Worm (Caenorhabditis elegans): ENCODE measurements around the gene puf-6.

The puf-6 gene

DNA sequence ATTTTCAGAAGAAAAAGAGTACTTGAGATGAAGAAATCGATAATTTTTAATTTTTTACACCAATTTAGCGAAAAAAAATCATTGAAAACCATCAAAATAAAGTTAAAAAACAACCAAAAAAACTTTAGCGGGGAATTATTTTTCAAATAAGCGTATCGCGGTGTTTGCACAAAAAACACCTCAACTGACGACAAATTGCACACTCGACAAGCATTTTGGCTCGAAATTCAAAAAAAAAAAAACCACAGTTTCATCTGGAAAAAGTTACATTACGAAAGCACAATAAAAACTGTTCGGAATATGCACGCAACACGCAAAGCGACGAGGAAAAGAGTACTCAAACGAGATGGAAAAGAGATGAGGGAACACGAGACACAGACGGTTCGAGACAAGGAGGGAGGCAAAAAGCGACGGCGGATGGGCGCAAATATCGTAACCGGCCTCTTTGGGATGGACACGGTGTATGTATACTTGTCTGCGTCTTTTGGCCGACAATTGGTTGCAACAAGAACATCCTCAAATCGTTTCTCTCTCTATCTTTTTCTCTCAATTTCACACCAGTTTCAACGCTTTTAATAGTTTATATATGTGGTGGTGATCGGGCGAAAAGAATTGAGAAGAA lies 12.6 kb downstream of the puf-6 start:
- TF ChIP-seq hmg-1.1 (GFP tag; IDR thresholded peaks at IDR 0.05) (peak; percentile 35; the same call in 1 of the 2 replicates), sdz-12 (GFP tag; optimal IDR thresholded peaks at IDR 0.05) (no peak), nhr-102 (tag; optimal IDR thresholded peaks at IDR 0.05) (no peak), lin-38 (GFP tag; IDR thresholded peaks at IDR 0.05) (peak; percentile 27; the same call in 1 of the 2 replicates), lsy-2 (tag; optimal IDR thresholded peaks at IDR 0.05) (peak in 1 of 2 experiments; percentile 61), aha-1 (tag) (peak; percentile 16), mxl-3 (GFP tag; optimal IDR thresholded peaks at IDR 0.05) (peak; percentile 83), pha-4 (GFP tag; IDR thresholded peaks at IDR 0.05) (no peak), pha-4 (tag; optimal IDR thresholded peaks at IDR 0.05) (no peak), unc-62 (GFP tag; optimal IDR thresholded peaks at IDR 0.05 in 1 of 2) (peak in 1 of 2 experiments; percentile 21), unc-62 (tag; optimal IDR thresholded peaks at IDR 0.05) (no peak), daf-19 (GFP tag; conservative IDR thresholded peaks at IDR 0.05) (no peak), ama-1 (optimal IDR thresholded peaks at IDR 0.05) (no peak), daf-16 (GFP tag; optimal IDR thresholded peaks at IDR 0.05) (no peak), daf-16 (tag; optimal IDR thresholded peaks at IDR 0.05) (peak; percentile 3), ceh-44 (GFP tag; IDR thresholded peaks at IDR 0.05) (no peak), rbr-2 (tag; optimal IDR thresholded peaks at IDR 0.05) (peak; percentile 55), nhr-6 (tag; optimal IDR thresholded peaks at IDR 0.05) (peak; percentile 40), madf-9 (GFP tag; conservative IDR thresholded peaks at IDR 0.05) (no peak), mes-2 (tag; optimal IDR thresholded peaks at IDR 0.05; ENCODE audit: poor library complexity, severe bottlenecking) (peak; percentile 29), nhr-77 (tag; optimal IDR thresholded peaks at IDR 0.05) (peak; percentile 57), hlh-11 (tag; optimal IDR thresholded peaks at IDR 0.05) (peak; percentile 75), nhr-11 (tag; optimal IDR thresholded peaks at IDR 0.05) (peak; percentile 21), dve-1 (tag; optimal IDR thresholded peaks at IDR 0.05; ENCODE audit: insufficient read depth) (peak; percentile 67), ZK546.5 (tag; optimal IDR thresholded peaks at IDR 0.05) (no peak), hlh-30 (tag; optimal IDR thresholded peaks at IDR 0.05; ENCODE audit: insufficient read depth) (peak; percentile 57), snpc-4 (tag; optimal IDR thresholded peaks at IDR 0.05) (no peak), nhr-28 (tag; optimal IDR thresholded peaks at IDR 0.05) (peak; percentile 66), nhr-48 (tag; optimal IDR thresholded peaks at IDR 0.05) (peak; percentile 69), lin-29 (GFP tag; IDR thresholded peaks at IDR 0.05) (no peak), nhr-25 (tag; optimal IDR thresholded peaks at IDR 0.05; ENCODE audit: borderline replicate concordance, insufficient read depth) (peak; percentile 82), dmd-6 (GFP tag; IDR thresholded peaks at IDR 0.05) (peak; percentile 41; the same call in 1 of the 2 replicates), nhr-10 (tag; optimal IDR thresholded peaks at IDR 0.05) (no peak), hif-1 (tag; optimal IDR thresholded peaks at IDR 0.05) (peak in 1 of 2 experiments; percentile 49), T26A8.4 (GFP tag; IDR thresholded peaks at IDR 0.05) (no peak), mep-1 (tag; optimal IDR thresholded peaks at IDR 0.05) (peak; percentile 75), dpl-1 (GFP tag; optimal IDR thresholded peaks at IDR 0.05) (peak; percentile 40), mdl-1 (tag; optimal IDR thresholded peaks at IDR 0.05) (peak; percentile 39 to 64), fkh-10 (GFP tag; optimal IDR thresholded peaks at IDR 0.05) (no peak)

DNA sequence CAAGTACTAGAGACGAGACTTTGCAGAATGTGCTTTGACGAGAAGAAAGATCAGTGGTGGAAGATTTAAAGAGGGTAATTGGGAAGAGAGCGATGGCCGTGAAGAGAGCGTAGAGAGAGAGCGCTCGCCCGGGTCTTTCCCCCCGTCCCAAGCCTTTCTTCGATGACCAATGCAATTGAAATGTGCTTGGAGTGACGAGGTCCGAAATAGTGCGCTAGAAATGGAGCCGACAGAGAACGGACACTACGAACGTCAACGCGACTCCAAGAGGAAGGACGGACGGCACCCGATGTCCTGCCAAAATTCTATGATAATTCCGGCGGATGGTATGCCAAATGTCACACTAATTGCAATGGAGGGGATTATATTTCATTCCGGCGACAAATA lies 13.2 kb downstream of the puf-6 start:
- TF ChIP-seq nhr-111 (GFP tag; optimal IDR thresholded peaks at IDR 0.05) (no peak), nhr-77 (tag; optimal IDR thresholded peaks at IDR 0.05) (no peak), egl-43 (GFP tag; IDR thresholded peaks at IDR 0.05) (0 out of 2 replicates have a peak, but pooled peaks have one; percentile 20), mes-2 (tag; optimal IDR thresholded peaks at IDR 0.05; ENCODE audit: poor library complexity, severe bottlenecking) (peak; percentile 5), unc-39 (tag; optimal IDR thresholded peaks at IDR 0.05) (no peak), nhr-25 (tag; optimal IDR thresholded peaks at IDR 0.05; ENCODE audit: borderline replicate concordance, insufficient read depth) (no peak), F49E8.2 (tag; optimal IDR thresholded peaks at IDR 0.05; ENCODE audit: borderline replicate concordance) (no peak), vab-7 (GFP tag; IDR thresholded peaks at IDR 0.05) (no peak), set-16 (GFP tag; IDR thresholded peaks at IDR 0.05) (peak; percentile 30; the same call in 1 of the 2 replicates)

All from whole organism, L4 larva.